Fruit fly (Drosophila melanogaster) Kc167 (cell line): ENCODE data around the gene Coa8.

Experiments
- Myc ChIP-seq: fragments of >200 bp; optimal IDR thresholded peaks from 2 replicates; lab custom pipeline; 2017; ENCODE audit warnings: missing external identifiers
- Sin3A ChIP-seq: fragments of >200 bp; optimal IDR thresholded peaks from 2 replicates; lab custom pipeline; 2018; ENCODE audit warnings: missing external identifiers
- h ChIP-seq: fragments of >200 bp; optimal IDR thresholded peaks from 3 replicates; lab custom pipeline; 2018; ENCODE audit warnings: missing external identifiers
- insv ChIP-seq: fragments of >200 bp; optimal IDR thresholded peaks from 3 replicates; lab custom pipeline; 2018; ENCODE audit warnings: missing external identifiers
- psq ChIP-seq: fragments of >200 bp; optimal IDR thresholded peaks from 2 replicates; lab custom pipeline; 2017; ENCODE audit warnings: missing external identifiers
- ttk ChIP-seq: sonication (Bioruptor generic); optimal IDR thresholded peaks from 2 replicates; lab custom pipeline; 2017; ENCODE audit warnings: missing external identifiers

The Coa8 gene

dm6 chrX:1854070-1854469 is 26.0 kb upstream of the Coa8 start:
- TF ChIP-seq Myc (lab: Kevin White, UChicago), result no peak
- no peak for TF ChIP-seq h (lab: Kevin White, UChicago)
- no peak for TF ChIP-seq Sin3A
- TF ChIP-seq psq (lab: Kevin White, UChicago), result no peak
- TF ChIP-seq ttk (lab: Kevin White, UChicago), result no peak
- no peak for TF ChIP-seq insv (lab: Kevin White, UChicago)

dm6 chrX:1854873-1855272 is 25.2 kb upstream of the Coa8 start:
- TF ChIP-seq Myc (lab: Kevin White, UChicago) (no peak), ttk (lab: Kevin White, UChicago) (no peak), psq (lab: Kevin White, UChicago) (no peak), insv (lab: Kevin White, UChicago) (no peak), h (lab: Kevin White, UChicago) (no peak), Sin3A (no peak)

- TF ChIP-seq insv (lab: Kevin White, UChicago) (no peak), psq (lab: Kevin White, UChicago) (no peak), h (lab: Kevin White, UChicago) (no peak)
Measured at dm6 chrX:1856605-1857004, 23.5 kb upstream of the Coa8 start.

dm6 chrX:1858867-1859266 is 21.2 kb upstream of the Coa8 start, which contains the start of gene Lamtor5:
Gene Lamtor5, minus strand, starts transcription at chrX:1858971.
- no peak for TF ChIP-seq psq (lab: Kevin White, UChicago)

- TF ChIP-seq Myc (lab: Kevin White, UChicago) (no peak), Sin3A (no peak), psq (lab: Kevin White, UChicago) (no peak), insv (lab: Kevin White, UChicago) (no peak), ttk (lab: Kevin White, UChicago) (no peak), h (lab: Kevin White, UChicago) (no peak)
Measured at dm6 chrX:1861620-1862184, 18.4 kb upstream of the Coa8 start, which contains the start of gene deltaCOP. Gene deltaCOP, minus strand, starts transcription at chrX:1861790.

- TF ChIP-seq Sin3A, result no peak
- no peak for TF ChIP-seq psq (lab: Kevin White, UChicago)
- no peak for TF ChIP-seq h (lab: Kevin White, UChicago)
- TF ChIP-seq ttk (lab: Kevin White, UChicago), result no peak
- no peak for TF ChIP-seq Myc (lab: Kevin White, UChicago)
- no peak for TF ChIP-seq insv (lab: Kevin White, UChicago)
Measured at dm6 chrX:1865673-1866072, 14.4 kb upstream of the Coa8 start, which contains the start of the genes Gcna and MED18. Gene Gcna, minus strand, starts transcription at chrX:1865835. Gene MED18, plus strand, starts transcription at chrX:1865909.

- TF ChIP-seq psq (lab: Kevin White, UChicago) (no peak), insv (lab: Kevin White, UChicago) (no peak), ttk (lab: Kevin White, UChicago) (no peak), h (lab: Kevin White, UChicago) (no peak), Sin3A (no peak), Myc (lab: Kevin White, UChicago) (no peak)
Measured at dm6 chrX:1868586-1869111, 11.4 kb upstream of the Coa8 start, which contains the start of the genes CG14803 and Pex5. Gene CG14803, plus strand, starts transcription at chrX:1868870. Gene Pex5, minus strand, starts transcription at chrX:1869061.

- TF ChIP-seq Sin3A, result no peak
- no peak for TF ChIP-seq insv (lab: Kevin White, UChicago)
- no peak for TF ChIP-seq Myc (lab: Kevin White, UChicago)
- TF ChIP-seq psq (lab: Kevin White, UChicago), result no peak
- TF ChIP-seq h (lab: Kevin White, UChicago), result no peak
- no peak for TF ChIP-seq ttk (lab: Kevin White, UChicago)
Measured at dm6 chrX:1873515-1874126, 6.5 kb upstream of the Coa8 start, which contains the start of the genes Pgam5 and Vps26. Gene Pgam5, minus strand, starts transcription at chrX:1873565. Gene Vps26, plus strand, starts transcription at chrX:1873853.

- no peak for TF ChIP-seq insv (lab: Kevin White, UChicago)
- no peak for TF ChIP-seq Sin3A
- TF ChIP-seq psq (lab: Kevin White, UChicago), result no peak
- no peak for TF ChIP-seq Myc (lab: Kevin White, UChicago)
- TF ChIP-seq h (lab: Kevin White, UChicago), result no peak
- TF ChIP-seq ttk (lab: Kevin White, UChicago), result no peak
Measured at dm6 chrX:1877107-1877736, 2.9 kb upstream of the Coa8 start, which contains the start of the genes CG14817 and CG14805. Gene CG14817, minus strand, starts transcription at chrX:1877270. Gene CG14805, plus strand, starts transcription at chrX:1877317.

- TF ChIP-seq h (lab: Kevin White, UChicago), result no peak
Measured at dm6 chrX:1879606-1880110, 424 bp upstream of the Coa8 start, which contains the start of gene CG14818. Gene CG14818, minus strand, starts transcription at chrX:1879774.

dm6 chrX:1880779-1881178 is 697 bp downstream of the Coa8 start:
- TF ChIP-seq Myc (lab: Kevin White, UChicago) (no peak), insv (lab: Kevin White, UChicago) (no peak), ttk (lab: Kevin White, UChicago) (no peak), h (lab: Kevin White, UChicago) (no peak), Sin3A (no peak), psq (lab: Kevin White, UChicago) (no peak)
